Worm (Caenorhabditis elegans) whole organism, L4/young adult: ENCODE data around the gene F21C10.11.

Source experiments
- W03F9.2 ChIP-seq: fragments of 150-350 bp; optimal IDR thresholded peaks from 2 replicates; lab custom pipeline; 2014; ENCODE audit warnings: missing biosample characterization, missing genetic modification characterization
- dao-5 ChIP-seq: sonication (generic microtip); optimal IDR thresholded peaks from 2 replicates; lab custom pipeline; 2016; ENCODE audit warnings: missing genotype, missing genetic modification characterization, moderate library complexity, missing compliant biosample characterization
- him-1 ChIP-seq: sonication (generic microtip); optimal IDR thresholded peaks from 2 replicates; lab custom pipeline; 2016; ENCODE audit warnings: missing genotype, missing genetic modification reagents, missing genetic modification characterization, missing compliant biosample characterization

Gene F21C10.11

ce11 chrV:9123186-9123585, at the start of gene F21C10.11:
F21C10.11 (plus strand) TSS chrV:9123486.
- TF ChIP-seq dao-5 (tag; lab: Kevin White, UChicago) (no peak), W03F9.2 (tag; lab: Kevin White, UChicago) (no peak), him-1 (tag; lab: Kevin White, UChicago) (no peak)

DNA sequence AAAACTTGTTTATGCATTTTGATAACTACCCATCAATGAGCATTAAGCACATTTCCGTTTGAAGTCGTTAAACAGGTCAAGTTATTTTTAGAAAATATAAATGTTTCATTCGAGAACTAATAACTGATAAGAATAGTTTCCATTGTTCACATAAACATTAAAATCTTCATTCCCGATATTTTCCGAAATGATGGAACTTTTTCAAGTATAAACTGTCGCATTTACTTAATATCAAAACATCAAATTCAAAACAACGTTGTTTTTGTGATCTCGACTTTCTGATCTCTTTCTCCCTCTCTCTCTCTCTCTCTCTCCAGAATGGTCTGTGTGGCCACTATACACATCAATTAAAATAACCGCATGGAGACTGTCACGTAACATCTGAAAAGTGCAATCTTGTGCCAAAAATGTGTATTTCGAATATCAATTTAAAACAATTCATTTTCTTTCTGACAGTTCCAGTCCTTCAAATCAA, 48.9 kb upstream of the F21C10.11 start:
- no peak for TF ChIP-seq dao-5 (tag; lab: Kevin White, UChicago)
- no peak for TF ChIP-seq him-1 (tag; lab: Kevin White, UChicago)
- no peak for TF ChIP-seq W03F9.2 (tag; lab: Kevin White, UChicago)

DNA sequence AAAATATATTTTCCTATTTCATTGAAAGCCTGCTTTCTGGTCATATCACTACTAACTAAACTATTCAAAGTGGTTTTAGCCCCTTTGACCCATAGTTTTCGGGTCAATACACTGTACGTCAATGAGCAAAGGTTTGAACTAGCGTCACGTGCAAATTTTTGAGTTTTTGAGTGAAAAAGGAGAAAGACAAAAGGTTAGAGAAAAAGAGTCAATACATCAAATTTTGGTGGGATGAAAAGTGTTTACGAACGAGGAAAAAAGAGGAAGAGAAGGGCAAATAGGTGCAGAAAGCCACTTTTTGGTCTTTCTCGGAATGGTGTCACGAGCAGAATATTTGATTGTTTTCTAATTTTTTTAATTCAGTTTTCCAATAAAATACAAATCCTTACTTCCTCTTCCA, 47.5 kb upstream of the F21C10.11 start:
- no peak for TF ChIP-seq W03F9.2 (tag; lab: Kevin White, UChicago)
- TF ChIP-seq dao-5 (tag; lab: Kevin White, UChicago), result no peak
- TF ChIP-seq him-1 (tag; lab: Kevin White, UChicago), result no peak

ce11 chrV:9076273-9076672, 47.0 kb upstream of the F21C10.11 start, which contains the start of gene T27E4.7:
T27E4.7 (minus strand) TSS chrV:9076322.
- no peak for TF ChIP-seq him-1 (tag; lab: Kevin White, UChicago)
- no peak for TF ChIP-seq dao-5 (tag; lab: Kevin White, UChicago)
- no peak for TF ChIP-seq W03F9.2 (tag; lab: Kevin White, UChicago)

DNA sequence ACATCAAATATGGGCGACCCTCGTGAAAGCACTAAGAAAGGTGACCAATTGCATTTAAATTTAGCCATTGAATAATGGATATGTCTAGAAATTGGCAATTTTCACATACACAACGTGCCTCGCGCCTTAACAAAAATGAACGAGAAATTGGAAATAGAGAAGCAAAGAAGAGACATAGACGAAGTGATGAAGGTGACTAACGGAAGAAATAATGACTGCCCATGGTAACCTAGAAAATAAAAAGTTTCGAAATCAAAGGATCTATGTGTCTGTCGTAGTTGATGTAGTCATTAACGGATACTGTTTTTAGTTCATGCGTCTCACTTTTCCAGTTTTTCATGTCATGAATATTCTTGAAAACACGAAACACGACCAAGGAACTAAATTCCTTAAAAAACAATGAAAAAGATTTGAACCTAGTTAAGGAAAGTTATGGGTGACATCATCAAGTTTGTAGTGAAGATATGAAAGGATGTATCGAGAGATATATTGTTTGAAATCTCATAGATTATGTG, 45.2 kb upstream of the F21C10.11 start:
- no peak for TF ChIP-seq him-1 (tag; lab: Kevin White, UChicago)
- no peak for TF ChIP-seq W03F9.2 (tag; lab: Kevin White, UChicago)
- TF ChIP-seq dao-5 (tag; lab: Kevin White, UChicago), result no peak

- TF ChIP-seq dao-5 (tag; lab: Kevin White, UChicago) (no peak), W03F9.2 (tag; lab: Kevin White, UChicago) (no peak), him-1 (tag; lab: Kevin White, UChicago) (no peak)
These were observed 44.3 kb upstream of the F21C10.11 start for ce11 chrV:9078815-9079525.

DNA sequence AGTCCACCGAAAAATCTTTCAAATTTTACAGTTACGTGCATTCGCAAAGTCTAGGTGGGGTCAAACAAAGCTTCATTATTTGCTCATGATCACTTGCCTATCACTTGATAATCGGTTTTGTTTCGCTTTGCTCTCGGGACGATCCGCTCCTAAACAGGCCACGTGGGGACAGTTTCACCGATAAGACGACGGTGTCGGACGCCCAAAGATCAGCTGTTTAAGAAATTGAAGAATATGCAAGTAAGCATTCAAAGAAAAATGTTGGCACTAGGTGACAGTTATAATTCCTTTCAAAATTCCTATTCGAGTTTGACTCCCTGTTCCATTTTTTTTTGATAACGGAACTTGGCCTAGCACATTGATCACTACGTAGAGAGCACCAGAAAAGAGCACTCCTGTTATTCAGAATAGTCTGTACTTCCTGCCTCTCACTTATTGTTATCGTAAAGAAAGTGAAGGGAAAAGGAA, 43.3 kb upstream of the F21C10.11 start:
- TF ChIP-seq W03F9.2 (tag; lab: Kevin White, UChicago) (no peak), him-1 (tag; lab: Kevin White, UChicago) (no peak), dao-5 (tag; lab: Kevin White, UChicago) (no peak)

ce11 chrV:9081410-9081809, 41.9 kb upstream of the F21C10.11 start:
- no peak for TF ChIP-seq W03F9.2 (tag; lab: Kevin White, UChicago)
- TF ChIP-seq him-1 (tag; lab: Kevin White, UChicago), result no peak
- TF ChIP-seq dao-5 (tag; lab: Kevin White, UChicago), result no peak

DNA sequence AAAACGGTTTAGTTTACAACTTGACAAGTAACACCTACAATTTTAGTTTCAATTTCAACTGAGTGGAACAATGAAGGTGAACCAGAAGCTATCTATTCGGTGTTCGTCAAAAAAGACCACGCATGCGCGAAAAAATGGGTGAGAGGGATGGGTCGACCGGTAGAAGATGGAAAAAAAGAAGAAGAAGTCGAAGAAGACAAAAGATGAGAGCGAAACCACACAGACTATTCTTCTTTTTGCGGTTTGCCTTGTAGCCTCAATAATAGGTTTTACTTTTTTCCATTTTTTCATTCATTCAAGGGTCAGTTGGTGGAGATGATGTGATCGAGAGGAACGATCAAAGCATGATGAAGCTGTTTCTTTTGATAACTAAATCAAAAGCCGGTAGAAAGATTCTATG, 40.9 kb upstream of the F21C10.11 start:
- TF ChIP-seq W03F9.2 (tag; lab: Kevin White, UChicago) (no peak), him-1 (tag; lab: Kevin White, UChicago) (no peak), dao-5 (tag; lab: Kevin White, UChicago) (no peak)

DNA sequence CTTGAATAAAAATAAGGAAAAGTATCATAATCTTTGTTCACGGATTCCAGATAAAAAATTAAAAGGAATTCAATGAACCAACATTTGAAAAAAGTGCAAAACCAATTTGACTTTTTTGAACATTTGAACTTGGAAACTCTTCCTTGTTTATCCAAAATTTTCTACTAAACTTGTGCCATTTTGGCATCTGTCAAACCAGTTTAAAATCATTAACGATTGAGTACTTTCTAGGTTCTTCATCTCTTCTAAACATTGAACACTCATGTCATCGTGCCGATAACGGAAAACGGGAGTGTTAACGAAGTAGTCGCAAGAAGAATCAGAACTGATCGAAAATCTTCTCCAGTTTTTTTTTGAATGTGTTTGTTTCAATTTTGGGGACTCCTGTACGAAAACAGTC, 39.0 kb upstream of the F21C10.11 start:
- no peak for TF ChIP-seq him-1 (tag; lab: Kevin White, UChicago)
- no peak for TF ChIP-seq dao-5 (tag; lab: Kevin White, UChicago)
- no peak for TF ChIP-seq W03F9.2 (tag; lab: Kevin White, UChicago)

DNA sequence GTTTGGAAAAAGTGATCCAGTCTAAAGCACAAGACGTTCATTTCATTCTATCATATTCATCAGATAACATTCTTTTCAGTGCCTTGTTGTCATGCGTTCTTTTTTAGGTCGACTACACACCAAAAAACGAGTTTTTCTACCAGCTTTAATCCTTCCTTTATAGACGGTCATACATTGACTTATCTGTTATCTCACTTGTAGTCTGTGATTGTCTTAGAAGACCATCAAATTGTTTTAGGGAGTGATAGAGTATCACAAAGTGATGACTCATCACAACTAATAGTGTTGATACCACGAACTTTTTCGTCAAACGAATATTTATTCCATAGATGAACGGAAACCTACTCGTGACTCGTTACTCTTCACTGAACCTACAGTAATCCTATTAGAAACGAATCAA, 37.4 kb upstream of the F21C10.11 start:
- TF ChIP-seq him-1 (tag; lab: Kevin White, UChicago) (no peak), dao-5 (tag; lab: Kevin White, UChicago) (no peak), W03F9.2 (tag; lab: Kevin White, UChicago) (no peak)

DNA sequence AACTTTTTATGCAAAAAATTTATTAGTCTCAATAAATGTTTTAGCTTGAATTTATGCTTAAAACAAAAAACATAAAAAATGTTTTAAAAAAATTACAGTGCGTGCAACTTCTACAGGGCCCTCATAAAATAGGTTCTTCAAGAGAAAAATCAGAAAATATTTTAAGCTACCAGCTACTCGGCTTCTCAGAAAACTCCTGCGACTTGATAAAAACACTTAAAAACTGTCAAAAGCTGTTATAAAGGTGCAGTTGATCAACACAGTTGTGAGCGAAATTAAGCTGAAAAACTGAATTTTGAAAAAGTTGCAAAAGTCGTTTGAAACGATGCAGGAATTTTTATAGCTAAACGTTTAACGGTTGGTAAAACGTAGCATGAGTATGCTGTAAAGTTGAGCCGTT, 34.5 kb upstream of the F21C10.11 start:
- TF ChIP-seq W03F9.2 (tag; lab: Kevin White, UChicago) (no peak), dao-5 (tag; lab: Kevin White, UChicago) (no peak), him-1 (tag; lab: Kevin White, UChicago) (no peak)

- TF ChIP-seq him-1 (tag; lab: Kevin White, UChicago), result no peak
- TF ChIP-seq dao-5 (tag; lab: Kevin White, UChicago), result no peak
These were observed 31.1 kb upstream of the F21C10.11 start, which contains the start of gene T27E4.1 for ce11 chrV:9092209-9092608. T27E4.1 (plus strand) TSS chrV:9092345.
